Worm (Caenorhabditis elegans): ENCODE results near the gene T22B7.8.

ce11 chrX:5659614-5660013 lies 27.9 kb downstream of the T22B7.8 start, which contains the start of gene T22B7.22:
- TF ChIP-seq dmd-4 (tag; optimal IDR thresholded peaks at IDR 0.05; ENCODE audit: borderline replicate concordance) (no peak), pha-4 (tag; optimal IDR thresholded peaks at IDR 0.05) (no peak), ref-2 (tag; optimal IDR thresholded peaks at IDR 0.05) (no peak), unc-86 (tag; optimal IDR thresholded peaks at IDR 0.05) (no peak), tbx-7 (tag; optimal IDR thresholded peaks at IDR 0.05) (no peak), hlh-30 (tag; optimal IDR thresholded peaks at IDR 0.05; ENCODE audit: insufficient read depth) (no peak)

Data from whole organism, late embryonic.